Fruit fly (Drosophila melanogaster) whole organism, prepupa: Measurements from ENCODE around the gene Acat2.
A peak's percentile ranks its signal among the peaks of the same experiment; 100 is the strongest.

ENCODE experiments used
- Blimp-1 ChIP-seq: fragments of 200-800 bp; sonication (Bioruptor generic); optimal IDR thresholded peaks from 3 replicates; lab custom pipeline; 2017; ENCODE audit warnings: missing biosample characterization, missing genetic modification characterization, mild to moderate bottlenecking, moderate library complexity, missing genetic modification reagents
- CG10631 ChIP-seq: fragments of 200-800 bp; sonication (Bioruptor generic); optimal IDR thresholded peaks from 2 replicates; lab custom pipeline; 2016; ENCODE audit warnings: missing biosample characterization, missing genetic modification characterization
- CG10669 ChIP-seq: fragments of 200-800 bp; sonication (Bioruptor generic); optimal IDR thresholded peaks from 3 replicates; lab custom pipeline; 2018; ENCODE audit warnings: missing biosample characterization, mild to moderate bottlenecking, missing genetic modification characterization, moderate library complexity
- CG11294 ChIP-seq: fragments of 200-800 bp; sonication (Bioruptor generic); IDR thresholded peaks from 2 replicates; pipeline ENCODE4 v1.3.6; 2022; ENCODE audit warnings: missing biosample characterization, missing genetic modification characterization
- CG11762 ChIP-seq: fragments of 200-800 bp; sonication (Bioruptor generic); optimal IDR thresholded peaks from 3 replicates; lab custom pipeline; 2016; ENCODE audit warnings: missing biosample characterization, missing genetic modification characterization; ENCODE audit not compliant: insufficient read depth
- CG11902 ChIP-seq: fragments of 200-800 bp; sonication (Bioruptor generic); optimal IDR thresholded peaks from 3 replicates; lab custom pipeline; 2016; ENCODE audit warnings: missing biosample characterization, missing genetic modification characterization
- CG15336 ChIP-seq: fragments of 200-800 bp; sonication (Bioruptor generic); IDR thresholded peaks from 2 replicates; pipeline ENCODE4 v1.3.6; 2022; ENCODE audit warnings: missing biosample characterization, missing genetic modification characterization
- CG1621 ChIP-seq: fragments of 200-800 bp; sonication (Bioruptor generic); optimal IDR thresholded peaks from 3 replicates; lab custom pipeline; 2018; ENCODE audit warnings: missing biosample characterization, mild to moderate bottlenecking, missing genetic modification characterization
- CG16779 ChIP-seq: fragments of 200-800 bp; sonication (Bioruptor generic); optimal IDR thresholded peaks from 3 replicates; lab custom pipeline; 2017; ENCODE audit warnings: missing biosample characterization, mild to moderate bottlenecking, missing genetic modification characterization
- CG3032 ChIP-seq: fragments of 200-800 bp; optimal IDR thresholded peaks from 2 replicates; lab custom pipeline; 2019; ENCODE audit warnings: missing biosample characterization, mild to moderate bottlenecking, missing genetic modification characterization, moderate library complexity
- CG31627 ChIP-seq: fragments of 200-800 bp; sonication (Bioruptor generic); optimal IDR thresholded peaks from 3 replicates; lab custom pipeline; 2016; ENCODE audit warnings: missing biosample characterization, missing genetic modification characterization
- CG32006 ChIP-seq: fragments of 200-800 bp; sonication (Bioruptor generic); optimal IDR thresholded peaks from 3 replicates; lab custom pipeline; 2017; ENCODE audit warnings: missing biosample characterization, mild to moderate bottlenecking, missing genetic modification characterization
- CG3919 ChIP-seq: fragments of 200-800 bp; sonication (Bioruptor generic); optimal IDR thresholded peaks from 3 replicates; lab custom pipeline; 2016; ENCODE audit warnings: missing biosample characterization, missing genetic modification characterization
- CG4318 ChIP-seq: fragments of 200-800 bp; sonication (Bioruptor generic); optimal IDR thresholded peaks from 3 replicates; lab custom pipeline; 2017; ENCODE audit warnings: missing biosample characterization, mild to moderate bottlenecking, missing genetic modification characterization
- CG6163 ChIP-seq: fragments of 200-800 bp; sonication (Bioruptor generic); IDR thresholded peaks from 3 replicates; pipeline ENCODE4 v1.3.6; 2022; ENCODE audit warnings: missing biosample characterization, missing genetic modification characterization
- CG6276 ChIP-seq: fragments of 200-800 bp; sonication (Bioruptor generic); optimal IDR thresholded peaks from 2 replicates; lab custom pipeline; 2017; ENCODE audit warnings: missing biosample characterization, mild to moderate bottlenecking, missing genetic modification characterization
- CG6792 ChIP-seq: fragments of 200-800 bp; sonication (Bioruptor generic); optimal IDR thresholded peaks from 3 replicates; lab custom pipeline; 2016; ENCODE audit warnings: missing biosample characterization, missing genetic modification characterization
- CG6854 ChIP-seq: fragments of 200-800 bp; sonication (Bioruptor generic); optimal IDR thresholded peaks from 2 replicates; lab custom pipeline; 2017; ENCODE audit warnings: missing biosample characterization, mild to moderate bottlenecking, missing genetic modification characterization
- CG7368 ChIP-seq: fragments of 200-800 bp; sonication (Bioruptor generic); optimal IDR thresholded peaks from 3 replicates; lab custom pipeline; 2016; ENCODE audit warnings: missing biosample characterization, missing genetic modification characterization
- CG8319 ChIP-seq: fragments of 200-800 bp; sonication (Bioruptor generic); optimal IDR thresholded peaks from 3 replicates; lab custom pipeline; 2016; ENCODE audit warnings: missing biosample characterization, missing genetic modification characterization
- CG8632 ChIP-seq: fragments of 200-800 bp; sonication (Bioruptor generic); optimal IDR thresholded peaks from 3 replicates; lab custom pipeline; 2016; ENCODE audit warnings: missing biosample characterization, missing genetic modification characterization
- Eip75B ChIP-seq: fragments of 200-800 bp; sonication (Bioruptor generic); optimal IDR thresholded peaks from 3 replicates; lab custom pipeline; 2016; ENCODE audit warnings: missing biosample characterization, missing genetic modification characterization
- Eip78C ChIP-seq: fragments of 200-800 bp; sonication (Bioruptor generic); peaks from one replicate; lab custom pipeline; 2016; ENCODE audit warnings: missing biosample characterization, missing genetic modification characterization
- Eip93F ChIP-seq: fragments of 200-800 bp; sonication (Bioruptor generic); optimal IDR thresholded peaks from 2 replicates; lab custom pipeline; 2016; ENCODE audit warnings: missing biosample characterization, mild to moderate bottlenecking, missing genetic modification characterization
- Ets21C ChIP-seq: fragments of 200-800 bp; sonication (Bioruptor generic); optimal IDR thresholded peaks from 3 replicates; lab custom pipeline; 2016; ENCODE audit warnings: missing biosample characterization, missing genetic modification characterization
- Gug ChIP-seq: fragments of 200-800 bp; sonication (Bioruptor generic); IDR thresholded peaks from 2 replicates; pipeline ENCODE4 v1.3.6; 2022; ENCODE audit warnings: missing biosample characterization, missing genetic modification characterization
- Hr38 ChIP-seq: sonication (Bioruptor generic); optimal IDR thresholded peaks from 2 replicates; lab custom pipeline; 2016; ENCODE audit warnings: missing biosample characterization, missing genetic modification characterization
- Hr39 ChIP-seq: fragments of 200-800 bp; sonication (Bioruptor generic); optimal IDR thresholded peaks from 2 replicates; lab custom pipeline; 2016; ENCODE audit warnings: missing biosample characterization, missing genetic modification characterization
- Hr4 ChIP-seq: fragments of 200-800 bp; sonication (Bioruptor generic); optimal IDR thresholded peaks from 3 replicates; lab custom pipeline; 2016; ENCODE audit warnings: missing biosample characterization, missing genetic modification characterization
- Lpt ChIP-seq: fragments of 200-800 bp; sonication (Bioruptor generic); optimal IDR thresholded peaks from 3 replicates; lab custom pipeline; 2016; ENCODE audit warnings: missing biosample characterization, missing genetic modification characterization
- Met ChIP-seq: fragments of 200-800 bp; sonication (Bioruptor generic); optimal IDR thresholded peaks from 3 replicates; lab custom pipeline; 2016; ENCODE audit warnings: missing biosample characterization, missing genetic modification characterization
- OdsH ChIP-seq: fragments of 200-800 bp; sonication (Bioruptor generic); optimal IDR thresholded peaks from 3 replicates; lab custom pipeline; 2016; ENCODE audit warnings: missing biosample characterization, missing genetic modification characterization
- Sox14 ChIP-seq: fragments of 200-800 bp; sonication (Bioruptor generic); optimal IDR thresholded peaks from 3 replicates; lab custom pipeline; 2016; ENCODE audit warnings: missing biosample characterization, missing genetic modification characterization
- Sox15 ChIP-seq: fragments of 200-800 bp; sonication (Bioruptor generic); optimal IDR thresholded peaks from 3 replicates; lab custom pipeline; 2016; ENCODE audit warnings: missing biosample characterization, missing genetic modification characterization
- achi ChIP-seq: fragments of 200-800 bp; sonication (Bioruptor generic); optimal IDR thresholded peaks from 3 replicates; lab custom pipeline; 2016; ENCODE audit warnings: missing biosample characterization, missing genetic modification characterization
- acj6 ChIP-seq: fragments of 200-800 bp; sonication (Bioruptor generic); optimal IDR thresholded peaks from 3 replicates; lab custom pipeline; 2016; ENCODE audit warnings: missing biosample characterization, missing genetic modification characterization
- dac ChIP-seq: fragments of 200-800 bp; sonication (Bioruptor generic); optimal IDR thresholded peaks from 2 replicates; lab custom pipeline; 2017; ENCODE audit warnings: missing biosample characterization, mild to moderate bottlenecking, missing genetic modification characterization
- dsx ChIP-seq: fragments of 200-800 bp; optimal IDR thresholded peaks from 3 replicates; lab custom pipeline; 2019; ENCODE audit warnings: missing biosample characterization, mild to moderate bottlenecking, missing genetic modification characterization, moderate library complexity; ENCODE audit not compliant: poor library complexity, severe bottlenecking
- eg ChIP-seq: fragments of 200-800 bp; sonication (Bioruptor generic); IDR thresholded peaks from 3 replicates; pipeline ENCODE4 v1.3.6; 2022; ENCODE audit warnings: missing biosample characterization, missing genetic modification characterization
- esn ChIP-seq: fragments of 200-800 bp; sonication (Bioruptor generic); optimal IDR thresholded peaks from 2 replicates; lab custom pipeline; 2016; ENCODE audit warnings: missing biosample characterization, mild to moderate bottlenecking, missing genetic modification characterization, moderate library complexity
- fkh ChIP-seq: fragments of 200-800 bp; sonication (Bioruptor generic); optimal IDR thresholded peaks from 3 replicates; lab custom pipeline; 2017; ENCODE audit warnings: missing biosample characterization, mild to moderate bottlenecking, missing genetic modification characterization, moderate library complexity
- lz ChIP-seq: fragments of 200-800 bp; sonication (Bioruptor generic); optimal IDR thresholded peaks from 3 replicates; lab custom pipeline; 2016; ENCODE audit warnings: missing biosample characterization, missing genetic modification characterization
- net ChIP-seq: fragments of 200-800 bp; sonication (Bioruptor generic); optimal IDR thresholded peaks from 3 replicates; lab custom pipeline; 2016; ENCODE audit warnings: missing biosample characterization, missing genetic modification characterization
- pdm3 ChIP-seq: fragments of 200-800 bp; sonication (Bioruptor generic); optimal IDR thresholded peaks from 3 replicates; lab custom pipeline; 2016; ENCODE audit warnings: missing biosample characterization, missing genetic modification characterization
- spab ChIP-seq: fragments of 200-800 bp; sonication (Bioruptor generic); optimal IDR thresholded peaks from 2 replicates; lab custom pipeline; 2017; ENCODE audit warnings: missing biosample characterization, mild to moderate bottlenecking, missing genetic modification characterization, missing genetic modification reagents
- topi ChIP-seq: fragments of 200-800 bp; sonication (Bioruptor generic); optimal IDR thresholded peaks from 3 replicates; lab custom pipeline; 2016; ENCODE audit warnings: missing biosample characterization, missing genetic modification characterization
- vri ChIP-seq: fragments of 200-800 bp; sonication (Bioruptor generic); optimal IDR thresholded peaks from 3 replicates; lab custom pipeline; 2016; ENCODE audit warnings: missing biosample characterization, mild to moderate bottlenecking, missing genetic modification characterization

Gene Acat2

dm6 chr3L:1256061-1256780, 46.5 kb upstream of the Acat2 start, which contains the start of gene tfc (continued):
- TF ChIP-seq lz (GFP tag; lab: Kevin White, UChicago), result no peak
- no peak for TF ChIP-seq Lpt (GFP tag; lab: Kevin White, UChicago)
- no peak for TF ChIP-seq topi (GFP tag; lab: Kevin White, UChicago)
- TF ChIP-seq vri, result peak; percentile 72
- TF ChIP-seq CG11902 (GFP tag; lab: Kevin White, UChicago), result no peak
- no peak for TF ChIP-seq CG11294
- peak; percentile 10 for TF ChIP-seq CG6276 (GFP tag; lab: Kevin White, UChicago)
- TF ChIP-seq OdsH, result no peak
- no peak for TF ChIP-seq Sox14 (GFP tag; lab: Kevin White, UChicago)
- TF ChIP-seq CG16779 (tag; lab: Kevin White, UChicago), result no peak
- TF ChIP-seq CG10631 (GFP tag; lab: Kevin White, UChicago), result no peak
- TF ChIP-seq CG15336, result peak; percentile 23; the same call in 1 of the 2 replicates
- no peak for TF ChIP-seq esn (GFP tag; lab: Kevin White, UChicago)
- no peak for TF ChIP-seq CG7368
- TF ChIP-seq spab (GFP tag; lab: Kevin White, UChicago), result no peak

DNA sequence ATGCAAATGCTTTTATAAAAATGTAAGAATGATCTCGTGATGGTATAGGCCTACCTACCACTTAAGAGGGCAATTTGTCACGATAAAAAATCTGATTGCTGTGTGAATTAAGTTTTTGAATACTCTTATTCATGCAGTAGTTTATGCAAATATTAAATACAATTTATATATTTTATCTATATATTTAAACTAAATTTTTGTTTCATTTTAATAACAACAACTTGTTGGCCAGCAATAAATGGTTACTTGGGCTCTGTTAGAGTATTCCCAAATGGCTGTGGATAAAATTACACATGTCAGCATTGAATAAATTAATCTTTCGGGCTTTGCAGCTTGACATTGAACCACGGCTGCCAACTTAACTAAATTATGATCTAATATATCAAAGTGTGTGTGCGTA, 44.2 kb upstream of the Acat2 start:
- TF ChIP-seq Blimp-1 (GFP tag; lab: Kevin White, UChicago) (no peak), CG1621 (no peak), Eip78C (no peak), spab (GFP tag; lab: Kevin White, UChicago) (no peak), pdm3 (no peak)
- TF ChIP-seq, all 60 proteins: peak for 0

- TF ChIP-seq CG11294 (no peak), Eip75B (peak; percentile 56), eg (GFP tag; lab: Robert Waterston, UW) (no peak), CG6163 (GFP tag; lab: Robert Waterston, UW) (no peak), CG31627 (peak; percentile 40), CG10669 (no peak), CG15336 (no peak), CG3032 (tag; lab: Kevin White, UChicago) (no peak), dsx (GFP tag; lab: Kevin White, UChicago) (no peak), fkh (no peak), CG11902 (GFP tag; lab: Kevin White, UChicago) (no peak), CG4318 (GFP tag; lab: Kevin White, UChicago) (no peak), Eip93F (no peak), vri (peak; percentile 7), CG32006 (GFP tag; lab: Kevin White, UChicago) (peak; percentile 32), Sox15 (GFP tag; lab: Kevin White, UChicago) (peak; percentile 1), CG6854 (GFP tag; lab: Kevin White, UChicago) (no peak), dac (no peak), Eip78C (peak; percentile 89), Met (GFP tag; lab: Kevin White, UChicago) (peak; percentile 53), CG11762 (GFP tag; lab: Kevin White, UChicago) (no peak), Hr4 (no peak), CG3919 (GFP tag; lab: Kevin White, UChicago) (peak; percentile 37), Blimp-1 (GFP tag; lab: Kevin White, UChicago) (no peak), net (GFP tag; lab: Kevin White, UChicago) (no peak), CG1621 (no peak), Gug (GFP tag; lab: Robert Waterston, UW) (no peak), Hr38 (GFP tag; lab: Kevin White, UChicago) (no peak), Hr39 (peak; percentile 45), achi (GFP tag; lab: Kevin White, UChicago) (peak; percentile 29), CG8319 (GFP tag; lab: Kevin White, UChicago) (no peak), CG6276 (GFP tag; lab: Kevin White, UChicago) (no peak), CG6792 (peak; percentile 17), acj6 (GFP tag; lab: Kevin White, UChicago) (peak; percentile 29), Ets21C (GFP tag; lab: Kevin White, UChicago) (peak; percentile 15), CG8632 (no peak)
These were observed 37.7 kb upstream of the Acat2 start for dm6 chr3L:1264998-1265397.
